Fruit fly (Drosophila melanogaster): ENCODE measurements around the gene msl-2.
A peak's percentile ranks its signal among the peaks of the same experiment; 100 is the strongest.

The msl-2 gene

dm6 chr2L:3444789-3445188 is 21.1 kb downstream of the msl-2 start (continued):
- TF ChIP-seq jigr1 (GFP tag; IDR thresholded peaks at IDR 0.05) (no peak), dysf (GFP tag; IDR thresholded peaks at IDR 0.05) (peak; percentile 66; the same call in 2 of the 3 replicates), Dip3 (GFP tag; optimal IDR thresholded peaks at IDR 0.05) (no peak), CG17829 (tag; optimal IDR thresholded peaks at IDR 0.05) (no peak), CG8281 (tag; optimal IDR thresholded peaks at IDR 0.05) (no peak), HHEX (GFP tag; optimal IDR thresholded peaks at IDR 0.05) (no peak), otp (GFP tag; IDR thresholded peaks at IDR 0.05) (peak; percentile 67; the same call in 1 of the 3 replicates), mam (GFP tag; optimal IDR thresholded peaks at IDR 0.05) (peak; percentile 19), CG9817 (tag; optimal IDR thresholded peaks at IDR 0.05) (peak; percentile 15), CG12219 (GFP tag; optimal IDR thresholded peaks at IDR 0.05) (no peak), CG1647 (GFP tag; optimal IDR thresholded peaks at IDR 0.05) (peak; percentile 35), CG15514 (GFP tag; optimal IDR thresholded peaks at IDR 0.05) (peak; percentile 28), HLH3B (GFP tag; IDR thresholded peaks at IDR 0.05) (peak; percentile 49; the same call in 1 of the 2 replicates), CG15601 (tag; optimal IDR thresholded peaks at IDR 0.05) (no peak), CG16779 (GFP tag; IDR thresholded peaks at IDR 0.05) (no peak), CG13775 (GFP tag; optimal IDR thresholded peaks at IDR 0.05) (peak; percentile 4), vvl (GFP tag; IDR thresholded peaks at IDR 0.05) (peak; percentile 73), ken (GFP tag; IDR thresholded peaks at IDR 0.05) (peak; percentile 51; the same call in 1 of the 3 replicates), scrt (GFP tag; optimal IDR thresholded peaks at IDR 0.05) (no peak), CG8478 (optimal IDR thresholded peaks at IDR 0.05) (no peak), slbo (GFP tag; IDR thresholded peaks at IDR 0.05) (peak; percentile 9; the same call in 1 of the 2 replicates), Bdp1 (GFP tag; optimal IDR thresholded peaks at IDR 0.05) (no peak), CG30403 (GFP tag; optimal IDR thresholded peaks at IDR 0.05) (peak; percentile 34), bab2 (GFP tag; optimal IDR thresholded peaks at IDR 0.05) (peak; percentile 28), MTF-1 (GFP tag; optimal IDR thresholded peaks at IDR 0.05; ENCODE audit: borderline replicate concordance) (no peak), maf-S (GFP tag; optimal IDR thresholded peaks at IDR 0.05) (no peak), CG7271 (tag; optimal IDR thresholded peaks at IDR 0.05) (no peak), Hr51 (GFP tag; optimal IDR thresholded peaks at IDR 0.05) (peak in 1 of 2 experiments; percentile 6), emc (GFP tag; optimal IDR thresholded peaks at IDR 0.05) (no peak), Xbp1 (GFP tag; optimal IDR thresholded peaks at IDR 0.05) (peak; percentile 61), sim (GFP tag; IDR thresholded peaks at IDR 0.05) (peak; percentile 39; the same call in 1 of the 2 replicates), chn (GFP tag; optimal IDR thresholded peaks at IDR 0.05) (peak; percentile 42), prd (optimal IDR thresholded peaks at IDR 0.05) (no peak), prd (GFP tag; IDR thresholded peaks at IDR 0.05) (peak; percentile 77), CG10654 (GFP tag; optimal IDR thresholded peaks at IDR 0.05) (peak; percentile 2), ind (GFP tag; optimal IDR thresholded peaks at IDR 0.05) (no peak), CG2120 (GFP tag; optimal IDR thresholded peaks at IDR 0.05) (peak; percentile 46), inv (GFP tag; IDR thresholded peaks at IDR 0.05; ENCODE audit: partially characterized antibody) (no peak), cato (GFP tag; optimal IDR thresholded peaks at IDR 0.05; ENCODE audit: borderline replicate concordance) (no peak), CG4820 (GFP tag; optimal IDR thresholded peaks at IDR 0.05) (peak; percentile 28), CG3163 (GFP tag; optimal IDR thresholded peaks at IDR 0.05) (peak; percentile 2), CG4854 (GFP tag; optimal IDR thresholded peaks at IDR 0.05) (no peak), Oaz (GFP tag; IDR thresholded peaks at IDR 0.05) (0 out of 2 replicates have a peak, but pooled peaks have one; percentile 8), CG6272 (GFP tag; IDR thresholded peaks at IDR 0.05) (no peak), peb (GFP tag; IDR thresholded peaks at IDR 0.05) (no peak), gem (tag; optimal IDR thresholded peaks at IDR 0.05) (no peak), NC2β (GFP tag; optimal IDR thresholded peaks at IDR 0.05) (peak; percentile 8), aop (GFP tag; IDR thresholded peaks at IDR 0.05) (no peak), amos (GFP tag; IDR thresholded peaks at IDR 0.05; ENCODE audit: partially characterized antibody) (no peak), Blimp-1 (GFP tag; optimal IDR thresholded peaks at IDR 0.05) (peak; percentile 42), hth (optimal IDR thresholded peaks at IDR 0.05) (no peak), Rfx (GFP tag; IDR thresholded peaks at IDR 0.05) (peak; percentile 60)
